Worm (Caenorhabditis elegans) whole organism, late embryonic: Measurements from ENCODE around the gene F55A11.8.

Source experiments
- C08G9.2 ChIP-seq: sonication (generic microtip); optimal IDR thresholded peaks from 2 replicates; lab custom pipeline; 2016; ENCODE audit warnings: mild to moderate bottlenecking, missing genetic modification characterization, moderate library complexity, missing compliant biosample characterization
- F13H6.1 ChIP-seq: sonication (generic microtip); optimal IDR thresholded peaks from 2 replicates; lab custom pipeline; 2016; ENCODE audit warnings: missing genetic modification characterization, missing compliant biosample characterization
- ceh-34 ChIP-seq: sonication (generic microtip); optimal IDR thresholded peaks from 2 replicates; lab custom pipeline; 2016; ENCODE audit warnings: mild to moderate bottlenecking, missing genetic modification characterization, missing compliant biosample characterization
- ceh-9 ChIP-seq: sonication (generic microtip); optimal IDR thresholded peaks from 2 replicates; lab custom pipeline; 2016; ENCODE audit warnings: mild to moderate bottlenecking, missing genetic modification characterization, inconsistent platforms, missing compliant biosample characterization
- nhr-11 ChIP-seq: fragments of 150-350 bp; optimal IDR thresholded peaks from 2 replicates; lab custom pipeline; 2014; ENCODE audit warnings: missing biosample characterization, missing genetic modification characterization
- pat-9 ChIP-seq: fragments of 200-800 bp; sonication (Bioruptor generic); optimal IDR thresholded peaks from 2 replicates; lab custom pipeline; 2018; ENCODE audit warnings: mild to moderate bottlenecking, missing genetic modification characterization, moderate library complexity, missing compliant biosample characterization
- sox-2 ChIP-seq: fragments of 200-800 bp; sonication (Bioruptor generic); IDR thresholded peaks from 2 replicates; pipeline ENCODE4 v1.3.6; 2022; ENCODE audit warnings: missing genetic modification reagents, missing genetic modification characterization, missing compliant biosample characterization
- unc-86 ChIP-seq: sonication (generic microtip); optimal IDR thresholded peaks from 2 replicates; lab custom pipeline; 2016; ENCODE audit warnings: missing genetic modification characterization, missing compliant biosample characterization

DNA sequence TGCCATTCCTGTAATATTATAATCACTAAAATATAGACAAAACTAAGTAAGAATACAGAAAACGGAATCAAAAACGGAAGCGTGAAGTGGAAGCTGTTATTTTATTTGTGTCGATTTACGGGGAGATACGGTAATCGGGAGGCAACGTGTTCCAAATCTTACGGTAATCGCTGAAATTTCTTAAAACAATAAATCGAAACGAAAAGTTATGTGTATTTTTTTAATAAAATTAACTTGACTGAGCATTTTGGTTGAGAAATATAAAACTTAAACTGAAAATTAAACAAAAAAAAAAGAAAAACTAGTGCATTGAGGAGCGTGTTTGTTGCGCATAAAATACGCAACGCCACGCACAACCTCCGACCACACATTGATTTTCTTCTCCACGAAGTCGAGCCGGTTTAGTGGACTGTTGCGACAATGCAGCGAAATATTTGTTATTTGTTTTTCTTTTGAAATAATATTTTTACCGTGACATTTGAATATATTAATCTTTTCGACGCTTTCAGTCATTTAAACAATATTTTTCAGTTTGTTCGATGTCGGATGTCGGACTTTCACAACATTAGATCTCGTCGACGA is 23.5 kb upstream of the F55A11.8 start, which contains the start of the genes F55A11.1 and syx-5:
- TF ChIP-seq ceh-9 (tag; lab: Kevin White, UChicago) (no peak), pat-9 (tag; lab: Kevin White, UChicago) (no peak), ceh-34 (peak; percentile 44), sox-2 (GFP tag; lab: Robert Waterston, UW) (no peak), C08G9.2 (tag; lab: Kevin White, UChicago) (no peak), F13H6.1 (tag; lab: Kevin White, UChicago) (no peak), unc-86 (tag; lab: Kevin White, UChicago) (no peak), nhr-11 (tag; lab: Kevin White, UChicago) (no peak)
